1 fruit fly cellular context compared by ENCODE assay signal in genomic region chr2L:8842262-8842561, dm6.
TF ChIP-seq lines count a peak whose summit lies in the region.

No protein-coding gene starts in this region.

TF ChIP-seq in whole organism, embryonic, 481 proteins besides CTCF, POLR2A, EP300 and RAD21 (continued from another document):
- TF ChIP-seq ash1 (GFP tag; optimal IDR thresholded peaks at IDR 0.05; lab: Kevin White, UChicago) (no peak), rib (GFP tag; IDR thresholded peaks at IDR 0.05; lab: Robert Waterston, UW) (no peak), dan (GFP tag; IDR thresholded peaks at IDR 0.05; lab: Robert Waterston, UW) (no peak), CG3281 (GFP tag; optimal IDR thresholded peaks at IDR 0.05; lab: Kevin White, UChicago) (no peak), CG11456 (GFP tag; IDR thresholded peaks at IDR 0.05; lab: Robert Waterston, UW) (no peak), Poxn (GFP tag; IDR thresholded peaks at IDR 0.05; lab: Robert Waterston, UW) (no peak), klu (GFP tag; IDR thresholded peaks at IDR 0.05; lab: Robert Waterston, UW) (no peak), CG10267 (tag; optimal IDR thresholded peaks at IDR 0.05; lab: Kevin White, UChicago) (peak; percentile 38), MTF-1 (GFP tag; optimal IDR thresholded peaks at IDR 0.05; lab: Kevin White, UChicago; ENCODE audit: borderline replicate concordance) (no peak), CG1647 (GFP tag; optimal IDR thresholded peaks at IDR 0.05; lab: Kevin White, UChicago) (no peak), Trl (optimal IDR thresholded peaks at IDR 0.05; lab: Kevin White, UChicago) (no peak), Trl (GFP tag; optimal IDR thresholded peaks at IDR 0.05; lab: Kevin White, UChicago) (no peak), grn (GFP tag; optimal IDR thresholded peaks at IDR 0.05; lab: Kevin White, UChicago) (no peak), CG2129 (GFP tag; IDR thresholded peaks at IDR 0.05; lab: Robert Waterston, UW; ENCODE audit: partially characterized antibody) (no peak), zfh1 (GFP tag; IDR thresholded peaks at IDR 0.05; lab: Robert Waterston, UW) (no peak), lilli (GFP tag; optimal IDR thresholded peaks at IDR 0.05; lab: Kevin White, UChicago) (peak; percentile 1), repo (GFP tag; optimal IDR thresholded peaks at IDR 0.05; lab: Kevin White, UChicago) (no peak), Awh (GFP tag; IDR thresholded peaks at IDR 0.05; lab: Robert Waterston, UW) (no peak), dmrt11E (tag; optimal IDR thresholded peaks at IDR 0.05; lab: Kevin White, UChicago) (peak; percentile 69), chn (GFP tag; optimal IDR thresholded peaks at IDR 0.05; lab: Kevin White, UChicago) (no peak), CG8765 (GFP tag; IDR thresholded peaks at IDR 0.05; lab: Robert Waterston, UW) (peak; percentile 43; the same call in 1 of the 2 replicates), CG4854 (GFP tag; optimal IDR thresholded peaks at IDR 0.05; lab: Kevin White, UChicago) (no peak), fru (optimal IDR thresholded peaks at IDR 0.05; lab: Kevin White, UChicago) (no peak), CG1602 (GFP tag; optimal IDR thresholded peaks at IDR 0.05; lab: Kevin White, UChicago) (no peak), Ssrp (tag; optimal IDR thresholded peaks at IDR 0.05; lab: Kevin White, UChicago) (no peak), CG10959 (GFP tag; IDR thresholded peaks at IDR 0.05; lab: Robert Waterston, UW) (peak; percentile 55), Bteb2 (GFP tag; optimal IDR thresholded peaks at IDR 0.05; lab: Kevin White, UChicago) (no peak), tll (GFP tag; optimal IDR thresholded peaks at IDR 0.05; lab: Kevin White, UChicago) (peak in 1 of 2 experiments; percentile 10), CG4424 (GFP tag; optimal IDR thresholded peaks at IDR 0.05; lab: Kevin White, UChicago) (no peak), CG7745 (tag; optimal IDR thresholded peaks at IDR 0.05; lab: Kevin White, UChicago) (no peak), CG30403 (GFP tag; optimal IDR thresholded peaks at IDR 0.05; lab: Kevin White, UChicago) (no peak), CG9215 (GFP tag; IDR thresholded peaks at IDR 0.05; lab: Robert Waterston, UW) (no peak), pfk (GFP tag; optimal IDR thresholded peaks at IDR 0.05; lab: Kevin White, UChicago) (no peak), CG7963 (GFP tag; IDR thresholded peaks at IDR 0.05; lab: Robert Waterston, UW; ENCODE audit: partially characterized antibody) (no peak), dmrt99B (tag; optimal IDR thresholded peaks at IDR 0.05; lab: Kevin White, UChicago) (peak; percentile 35), shn (GFP tag; optimal IDR thresholded peaks at IDR 0.05; lab: Kevin White, UChicago) (no peak), CG2875 (GFP tag; optimal IDR thresholded peaks at IDR 0.05; lab: Kevin White, UChicago) (no peak), NC2β (GFP tag; optimal IDR thresholded peaks at IDR 0.05; lab: Kevin White, UChicago) (no peak), CG6813 (GFP tag; optimal IDR thresholded peaks at IDR 0.05; lab: Kevin White, UChicago) (no peak), wdn (GFP tag; IDR thresholded peaks at IDR 0.05; lab: Robert Waterston, UW) (no peak), kah (GFP tag; optimal IDR thresholded peaks at IDR 0.05; lab: Kevin White, UChicago) (no peak), abd-A (tag; optimal IDR thresholded peaks at IDR 0.05; lab: Kevin White, UChicago) (no peak), CG10543 (GFP tag; optimal IDR thresholded peaks at IDR 0.05; lab: Kevin White, UChicago) (no peak), CG12659 (GFP tag; optimal IDR thresholded peaks at IDR 0.05; lab: Kevin White, UChicago) (no peak), Atf3 (GFP tag; optimal IDR thresholded peaks at IDR 0.05; lab: Kevin White, UChicago) (no peak), Hmr (GFP tag; optimal IDR thresholded peaks at IDR 0.05; lab: Kevin White, UChicago) (no peak), CG7839 (tag; optimal IDR thresholded peaks at IDR 0.05; lab: Kevin White, UChicago) (no peak), Hr78 (GFP tag; optimal IDR thresholded peaks at IDR 0.05; lab: Kevin White, UChicago) (no peak), Hr39 (optimal IDR thresholded peaks at IDR 0.05; lab: Kevin White, UChicago) (no peak), ci (GFP tag; IDR thresholded peaks at IDR 0.05; lab: Robert Waterston, UW) (no peak), prd (optimal IDR thresholded peaks at IDR 0.05; lab: Kevin White, UChicago) (no peak), prd (GFP tag; IDR thresholded peaks at IDR 0.05; lab: Robert Waterston, UW) (peak; percentile 80), stc (GFP tag; IDR thresholded peaks at IDR 0.05; lab: Robert Waterston, UW) (no peak), hb (GFP tag; IDR thresholded peaks at IDR 0.05; lab: Robert Waterston, UW; ENCODE audit: partially characterized antibody) (no peak), fd3F (GFP tag; optimal IDR thresholded peaks at IDR 0.05; lab: Kevin White, UChicago) (no peak), CG9797 (GFP tag; optimal IDR thresholded peaks at IDR 0.05; lab: Kevin White, UChicago) (no peak), CG3995 (GFP tag; optimal IDR thresholded peaks at IDR 0.05; lab: Kevin White, UChicago) (no peak), Bdp1 (GFP tag; optimal IDR thresholded peaks at IDR 0.05; lab: Kevin White, UChicago) (no peak), Dll (GFP tag; IDR thresholded peaks at IDR 0.05; lab: Robert Waterston, UW; ENCODE audit: partially characterized antibody) (no peak), CG5180 (GFP tag; optimal IDR thresholded peaks at IDR 0.05; lab: Kevin White, UChicago) (no peak), her (GFP tag; optimal IDR thresholded peaks at IDR 0.05; lab: Kevin White, UChicago) (no peak), corto (GFP tag; optimal IDR thresholded peaks at IDR 0.05; lab: Kevin White, UChicago) (no peak), jumu (GFP tag; optimal IDR thresholded peaks at IDR 0.05; lab: Kevin White, UChicago) (no peak), vfl (GFP tag; optimal IDR thresholded peaks at IDR 0.05; lab: Kevin White, UChicago) (no peak), fd102C (GFP tag; optimal IDR thresholded peaks at IDR 0.05; lab: Kevin White, UChicago) (peak; percentile 82), CG12104 (GFP tag; optimal IDR thresholded peaks at IDR 0.05; lab: Kevin White, UChicago) (no peak), CG12071 (GFP tag; optimal IDR thresholded peaks at IDR 0.05; lab: Kevin White, UChicago) (no peak), toy (GFP tag; IDR thresholded peaks at IDR 0.05; lab: Robert Waterston, UW) (no peak), CG3847 (GFP tag; IDR thresholded peaks at IDR 0.05; lab: Robert Waterston, UW) (no peak), CG15514 (GFP tag; optimal IDR thresholded peaks at IDR 0.05; lab: Kevin White, UChicago) (no peak), CG18619 (GFP tag; optimal IDR thresholded peaks at IDR 0.05; lab: Kevin White, UChicago) (no peak), jigr1 (GFP tag; IDR thresholded peaks at IDR 0.05; lab: Robert Waterston, UW) (no peak), CG30431 (GFP tag; optimal IDR thresholded peaks at IDR 0.05; lab: Kevin White, UChicago) (peak; percentile 23), Six4 (GFP tag; optimal IDR thresholded peaks at IDR 0.05; lab: Kevin White, UChicago) (no peak), C15 (GFP tag; IDR thresholded peaks at IDR 0.05; lab: Robert Waterston, UW) (no peak), CG9437 (GFP tag; optimal IDR thresholded peaks at IDR 0.05; lab: Kevin White, UChicago) (no peak), nerfin-2 (GFP tag; IDR thresholded peaks at IDR 0.05; lab: Robert Waterston, UW; ENCODE audit: partially characterized antibody) (no peak), CG34422 (GFP tag; IDR thresholded peaks at IDR 0.05; lab: Robert Waterston, UW) (no peak), Oli (tag; optimal IDR thresholded peaks at IDR 0.05; lab: Kevin White, UChicago) (no peak), Deaf1 (tag; optimal IDR thresholded peaks at IDR 0.05; lab: Kevin White, UChicago) (no peak), zf30C (GFP tag; optimal IDR thresholded peaks at IDR 0.05; lab: Kevin White, UChicago) (peak; percentile 84), mam (GFP tag; optimal IDR thresholded peaks at IDR 0.05; lab: Kevin White, UChicago) (no peak)
